Fruit fly (Drosophila melanogaster) whole organism, wandering third instar larva: ENCODE data around the gene RpS14a.

Source experiments
- Abd-B ChIP-seq: fragments of >200 bp; optimal IDR thresholded peaks from 2 replicates; lab custom pipeline; 2017; ENCODE audit warnings: missing biosample characterization, missing genetic modification characterization
- CG32264 ChIP-seq: fragments of 200-800 bp; sonication (Bioruptor generic); optimal IDR thresholded peaks from 2 replicates; lab custom pipeline; 2016; ENCODE audit warnings: missing biosample characterization, missing genetic modification characterization
- CG9705 ChIP-seq: fragments of 200-800 bp; sonication (Bioruptor generic); optimal IDR thresholded peaks from 2 replicates; lab custom pipeline; 2018; ENCODE audit warnings: missing biosample characterization, mild to moderate bottlenecking, missing genetic modification characterization
- CrebA ChIP-seq: fragments of 200-800 bp; sonication (Bioruptor generic); optimal IDR thresholded peaks from 2 replicates; lab custom pipeline; 2016; ENCODE audit warnings: missing biosample characterization, mild to moderate bottlenecking, missing genetic modification characterization, borderline replicate concordance
- Dfd ChIP-seq: fragments of >200 bp; optimal IDR thresholded peaks from 2 replicates; lab custom pipeline; 2017; ENCODE audit warnings: missing biosample characterization, missing genetic modification characterization
- Dif ChIP-seq: fragments of 200-275, 200-300 bp; sonication (Bioruptor generic); optimal IDR thresholded peaks from 2 replicates; lab custom pipeline; 2018; ENCODE audit warnings: missing biosample characterization, missing genetic modification characterization; ENCODE audit not compliant: partially characterized antibody
- GATAd ChIP-seq: sonication (Bioruptor generic); optimal IDR thresholded peaks from 2 replicates; lab custom pipeline; 2016; ENCODE audit warnings: missing biosample characterization, missing genetic modification characterization
- HLH106 ChIP-seq: fragments of 200-800 bp; optimal IDR thresholded peaks from 3 replicates; lab custom pipeline; 2019; ENCODE audit warnings: missing biosample characterization, mild to moderate bottlenecking, missing genetic modification characterization, moderate library complexity
- Hnf4 ChIP-seq: fragments of 200-800 bp; sonication (Bioruptor generic); optimal IDR thresholded peaks from 2 replicates; lab custom pipeline; 2016; ENCODE audit warnings: missing biosample characterization, mild to moderate bottlenecking, missing genetic modification characterization
- Hr78 ChIP-seq: fragments of >200 bp; optimal IDR thresholded peaks from 2 replicates; lab custom pipeline; 2017; ENCODE audit warnings: missing biosample characterization, missing genetic modification characterization
- Hr83 ChIP-seq: fragments of 200-300 bp; sonication (Bioruptor generic); optimal IDR thresholded peaks from 2 replicates; lab custom pipeline; 2016; ENCODE audit warnings: missing biosample characterization, mild to moderate bottlenecking, missing genetic modification characterization, moderate library complexity; ENCODE audit not compliant: poor library complexity, severe bottlenecking
- Jra ChIP-seq: sonication (Bioruptor generic); optimal IDR thresholded peaks from 2 replicates; lab custom pipeline; 2016; ENCODE audit warnings: missing biosample characterization, missing genetic modification characterization
- Mio ChIP-seq: sonication (Bioruptor generic); optimal IDR thresholded peaks from 2 replicates; lab custom pipeline; 2016; ENCODE audit warnings: missing biosample characterization, missing genetic modification characterization
- Myc ChIP-seq: fragments of >200 bp; optimal IDR thresholded peaks from 2 replicates; lab custom pipeline; 2017
- N ChIP-seq: fragments of >200 bp; optimal IDR thresholded peaks from 2 replicates; lab custom pipeline; 2018; ENCODE audit warnings: missing biosample characterization, missing external identifiers, missing genetic modification characterization
- OdsH ChIP-seq: fragments of 200-800 bp; sonication (Bioruptor generic); optimal IDR thresholded peaks from 2 replicates; lab custom pipeline; 2016; ENCODE audit warnings: missing biosample characterization, mild to moderate bottlenecking, missing genetic modification characterization
- Rel ChIP-seq, 2 experiments: fragments of 200-800 bp; sonication (Bioruptor generic) in 1 of 2; optimal IDR thresholded peaks; 2 replicates in 1 of 2; 3 replicates in 1 of 2; lab custom pipeline; 2016 to 2019; ENCODE audit warnings: mild to moderate bottlenecking in 2 of 2, missing biosample characterization in 2 of 2, missing genetic modification characterization in 2 of 2, moderate library complexity in 1 of 2
- Sp1 ChIP-seq: fragments of 200-800 bp; sonication (Bioruptor generic); optimal IDR thresholded peaks from 3 replicates; lab custom pipeline; 2019; ENCODE audit warnings: missing biosample characterization, mild to moderate bottlenecking, missing genetic modification characterization, moderate library complexity
- Vsx2 ChIP-seq: fragments of 200-300, 225-300 bp; sonication (Bioruptor generic); optimal IDR thresholded peaks from 2 replicates; lab custom pipeline; 2018; ENCODE audit warnings: missing biosample characterization, missing genetic modification characterization; ENCODE audit not compliant: partially characterized antibody
- br ChIP-seq: fragments of 200-800 bp; sonication (Bioruptor generic); optimal IDR thresholded peaks from 2 replicates; lab custom pipeline; 2016; ENCODE audit warnings: missing biosample characterization, missing genetic modification characterization
- brk ChIP-seq: fragments of 200-800 bp; sonication (Bioruptor generic); optimal IDR thresholded peaks from 2 replicates; lab custom pipeline; 2016; ENCODE audit warnings: missing biosample characterization, mild to moderate bottlenecking, missing genetic modification characterization
- dl ChIP-seq, 2 experiments: fragments of 175-275, 200-275 bp in 1 of 2; fragments of 200-275 bp in 1 of 2; sonication (Bioruptor generic); optimal IDR thresholded peaks; lab custom pipeline; 2018; ENCODE audit warnings: mild to moderate bottlenecking in 2 of 2, missing biosample characterization in 2 of 2, missing genetic modification characterization in 2 of 2, moderate library complexity in 2 of 2; ENCODE audit not compliant: partially characterized antibody in 2 of 2, insufficient read depth in 1 of 2
- dmrt93B ChIP-seq: fragments of 200-800 bp; sonication (Bioruptor generic); optimal IDR thresholded peaks from 2 replicates; lab custom pipeline; 2018; ENCODE audit warnings: missing biosample characterization, mild to moderate bottlenecking, missing genetic modification characterization
- dsf ChIP-seq: sonication (Bioruptor generic); optimal IDR thresholded peaks from 2 replicates; lab custom pipeline; 2016; ENCODE audit warnings: missing biosample characterization, missing genetic modification characterization, borderline replicate concordance
- ey ChIP-seq: fragments of 200-800 bp; sonication (Bioruptor generic); optimal IDR thresholded peaks from 2 replicates; lab custom pipeline; 2016; ENCODE audit warnings: missing biosample characterization, missing genetic modification characterization
- foxo ChIP-seq, 2 experiments: fragments of 200-800 bp; sonication (Bioruptor generic); optimal IDR thresholded peaks; 2 replicates in 1 of 2; 3 replicates in 1 of 2; lab custom pipeline; 2016 to 2017; ENCODE audit warnings: missing biosample characterization in 2 of 2, missing genetic modification characterization in 2 of 2
- fru ChIP-seq: fragments of 200-800 bp; sonication (Bioruptor generic); optimal IDR thresholded peaks from 3 replicates; lab custom pipeline; 2016; ENCODE audit warnings: missing biosample characterization, mild to moderate bottlenecking, missing genetic modification characterization
- h ChIP-seq: fragments of 200-800 bp; sonication (Bioruptor generic); optimal IDR thresholded peaks from 3 replicates; lab custom pipeline; 2016; ENCODE audit warnings: missing biosample characterization, mild to moderate bottlenecking, missing genetic modification characterization
- jim ChIP-seq: fragments of 175-275, 200-325 bp; sonication (Bioruptor generic); optimal IDR thresholded peaks from 2 replicates; lab custom pipeline; 2016; ENCODE audit warnings: missing biosample characterization, mild to moderate bottlenecking, missing genetic modification characterization
- lola ChIP-seq: fragments of >200 bp; optimal IDR thresholded peaks from 2 replicates; lab custom pipeline; 2017; ENCODE audit warnings: missing biosample characterization, missing genetic modification characterization
- pan ChIP-seq: fragments of >200 bp; optimal IDR thresholded peaks from 2 replicates; lab custom pipeline; 2017
- psq ChIP-seq: fragments of 200-800 bp; sonication (Bioruptor generic); optimal IDR thresholded peaks from 3 replicates; lab custom pipeline; 2017; ENCODE audit warnings: missing biosample characterization, mild to moderate bottlenecking, missing genetic modification characterization, moderate library complexity
- rgr ChIP-seq: fragments of 200-800 bp; sonication (Bioruptor generic); optimal IDR thresholded peaks from 3 replicates; lab custom pipeline; 2016; ENCODE audit warnings: missing biosample characterization, mild to moderate bottlenecking, missing genetic modification characterization
- sage ChIP-seq: fragments of 200-800 bp; sonication (Bioruptor generic); optimal IDR thresholded peaks from 2 replicates; lab custom pipeline; 2016; ENCODE audit warnings: missing biosample characterization, mild to moderate bottlenecking, missing genetic modification characterization
- sv ChIP-seq: fragments of 200-800 bp; sonication (Bioruptor generic); optimal IDR thresholded peaks from 3 replicates; lab custom pipeline; 2016; ENCODE audit warnings: missing biosample characterization, missing genetic modification characterization
- tai ChIP-seq: sonication (Bioruptor generic); optimal IDR thresholded peaks from 2 replicates; lab custom pipeline; 2016; ENCODE audit warnings: missing biosample characterization, missing genetic modification characterization
- usp ChIP-seq: fragments of >200 bp; optimal IDR thresholded peaks from 2 replicates; lab custom pipeline; 2017; ENCODE audit warnings: missing biosample characterization, missing genetic modification characterization
- woc ChIP-seq: sonication (Bioruptor generic); optimal IDR thresholded peaks from 2 replicates; lab custom pipeline; 2016; ENCODE audit warnings: missing biosample characterization, mild to moderate bottlenecking, missing genetic modification characterization

The RpS14a gene

DNA sequence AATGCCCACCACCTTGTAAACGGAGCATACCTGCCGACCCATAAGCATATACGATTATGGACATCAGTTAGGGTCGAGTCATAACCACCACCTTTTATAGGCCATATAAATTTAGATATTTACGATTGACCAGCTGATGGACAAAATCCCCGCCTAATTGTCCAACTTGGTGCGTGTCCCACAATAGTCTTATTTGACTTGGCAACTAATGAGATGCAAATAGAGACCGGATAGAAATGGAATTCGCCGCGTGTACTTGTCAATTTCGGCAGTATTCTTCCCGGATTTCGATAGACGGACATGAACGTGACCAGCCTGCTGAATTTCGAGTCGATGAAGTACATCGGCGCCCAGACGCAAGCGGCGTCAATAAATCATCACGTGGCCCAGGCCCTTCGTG lies 49.2 kb upstream of the RpS14a start, which contains the start of gene Ir7g:
Ir7g (plus strand) TSS at position 301 of the 400 bp plus-strand sequence.
- TF ChIP-seq HLH106 (no peak), tai (GFP tag; lab: Kevin White, UChicago) (no peak), brk (GFP tag; lab: Kevin White, UChicago) (no peak), CG9705 (GFP tag; lab: Kevin White, UChicago) (no peak), Hr78 (GFP tag; lab: Kevin White, UChicago) (no peak), Myc (lab: Kevin White, UChicago) (no peak), dsf (no peak), Dfd (GFP tag; lab: Kevin White, UChicago) (no peak), Mio (GFP tag; lab: Kevin White, UChicago) (no peak), pan (no peak), Rel (GFP tag; optimal IDR thresholded peaks at IDR 0.05; lab: Kevin White, UChicago) (no peak), Rel (tag; optimal IDR thresholded peaks at IDR 0.05; lab: Kevin White, UChicago) (no peak), Sp1 (no peak), lola (GFP tag; lab: Kevin White, UChicago) (no peak), dl (GFP tag; optimal IDR thresholded peaks at IDR 0.05; lab: Kevin White, UChicago; ENCODE audit: insufficient read depth in 1 of 2, partially characterized antibody in 2 of 2) (no peak), sage (no peak), Vsx2 (GFP tag; lab: Kevin White, UChicago) (no peak), woc (GFP tag; lab: Kevin White, UChicago) (no peak), dmrt93B (GFP tag; lab: Kevin White, UChicago) (no peak), GATAd (GFP tag; lab: Kevin White, UChicago) (no peak)

- TF ChIP-seq brk (GFP tag; lab: Kevin White, UChicago), result no peak
- TF ChIP-seq Dfd (GFP tag; lab: Kevin White, UChicago), result no peak
- TF ChIP-seq N (GFP tag; lab: Kevin White, UChicago), result no peak
- TF ChIP-seq sv (GFP tag; lab: Kevin White, UChicago), result peak; percentile 34
- no peak for TF ChIP-seq jim
- no peak for TF ChIP-seq pan
- peak; percentile 39 for TF ChIP-seq Hr83 (GFP tag; lab: Kevin White, UChicago)
- TF ChIP-seq GATAd (GFP tag; lab: Kevin White, UChicago), result peak; percentile 52
- TF ChIP-seq Hr78 (GFP tag; lab: Kevin White, UChicago), result no peak
- no peak for TF ChIP-seq Rel (GFP tag; optimal IDR thresholded peaks at IDR 0.05; lab: Kevin White, UChicago)
- no peak for TF ChIP-seq Rel (tag; optimal IDR thresholded peaks at IDR 0.05; lab: Kevin White, UChicago)
- no peak for TF ChIP-seq usp (GFP tag; lab: Kevin White, UChicago)
- no peak for TF ChIP-seq dl (GFP tag; optimal IDR thresholded peaks at IDR 0.05; lab: Kevin White, UChicago; ENCODE audit: insufficient read depth in 1 of 2, partially characterized antibody in 2 of 2)
- TF ChIP-seq h (GFP tag; lab: Kevin White, UChicago), result peak; percentile 89
- TF ChIP-seq ey, result peak; percentile 83
- peak; percentile 53 for TF ChIP-seq Sp1
- peak in 1 of 2 experiments; percentile 90 for TF ChIP-seq foxo (GFP tag; optimal IDR thresholded peaks at IDR 0.05; lab: Kevin White, UChicago)
- TF ChIP-seq woc (GFP tag; lab: Kevin White, UChicago), result peak; percentile 58
- no peak for TF ChIP-seq CrebA (GFP tag; lab: Kevin White, UChicago)
- TF ChIP-seq sage, result peak; percentile 77
- no peak for TF ChIP-seq Vsx2 (GFP tag; lab: Kevin White, UChicago)
- TF ChIP-seq lola (GFP tag; lab: Kevin White, UChicago), result no peak
- TF ChIP-seq fru (GFP tag; lab: Kevin White, UChicago), result peak; percentile 87
- TF ChIP-seq Myc (lab: Kevin White, UChicago), result no peak
- TF ChIP-seq rgr, result peak; percentile 89
- TF ChIP-seq OdsH (GFP tag; lab: Kevin White, UChicago), result peak; percentile 81
- TF ChIP-seq CG9705 (GFP tag; lab: Kevin White, UChicago), result peak; percentile 11
- TF ChIP-seq Abd-B (GFP tag; lab: Kevin White, UChicago), result no peak
- TF ChIP-seq dmrt93B (GFP tag; lab: Kevin White, UChicago), result peak; percentile 35
- TF ChIP-seq Hnf4 (GFP tag; lab: Kevin White, UChicago), result peak; percentile 91
- TF ChIP-seq tai (GFP tag; lab: Kevin White, UChicago), result no peak
- peak; percentile 83 for TF ChIP-seq br (GFP tag; lab: Kevin White, UChicago)
- no peak for TF ChIP-seq Dif
- peak; percentile 80 for TF ChIP-seq psq (GFP tag; lab: Kevin White, UChicago)
- peak; percentile 86 for TF ChIP-seq Jra (GFP tag; lab: Kevin White, UChicago)
- peak; percentile 19 for TF ChIP-seq Mio (GFP tag; lab: Kevin White, UChicago)
- TF ChIP-seq HLH106, result peak; percentile 69
- TF ChIP-seq CG32264 (GFP tag; lab: Kevin White, UChicago), result peak; percentile 59
- peak; percentile 58 for TF ChIP-seq dsf
Measured at dm6 chrX:7888386-7889024, 45.0 kb upstream of the RpS14a start, which contains the start of gene Acat1. Acat1 (minus strand) TSS chrX:7888785.
